Worm (Caenorhabditis elegans): ENCODE results near the gene lips-2.

DNA sequence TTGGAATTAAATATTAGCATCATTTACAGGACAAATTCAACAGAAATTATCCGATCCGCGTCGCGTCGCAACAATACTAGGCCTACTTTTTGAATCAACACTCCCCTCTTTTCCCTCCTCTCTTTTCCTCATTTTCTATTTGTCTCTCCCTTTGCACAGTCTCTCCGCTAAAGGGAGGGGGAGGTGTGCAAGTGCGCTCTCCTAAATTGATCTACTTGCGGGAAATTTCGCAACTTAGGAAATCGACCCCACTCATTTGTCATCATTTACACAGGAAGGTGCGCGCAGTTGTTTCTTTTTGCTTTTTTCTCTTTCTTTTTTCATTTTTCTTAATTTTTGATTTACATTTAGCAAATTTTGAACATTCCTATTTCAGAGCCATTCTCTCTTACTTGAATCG lies 2.7 kb upstream of the lips-2 start, which contains the start of gene C04B4.2:
- TF ChIP-seq T20F7.1 (GFP tag; optimal IDR thresholded peaks at IDR 0.05) (no peak), lin-39 (tag; optimal IDR thresholded peaks at IDR 0.05) (no peak), lin-13 (GFP tag; optimal IDR thresholded peaks at IDR 0.05) (no peak), mdt-29 (GFP tag; IDR thresholded peaks at IDR 0.05) (no peak), egl-27 (tag; optimal IDR thresholded peaks at IDR 0.05) (no peak), hlh-30 (tag; optimal IDR thresholded peaks at IDR 0.05; ENCODE audit: insufficient read depth) (no peak), pha-4 (GFP tag; IDR thresholded peaks at IDR 0.05) (no peak), pha-4 (tag; optimal IDR thresholded peaks at IDR 0.05) (no peak), php-3 (GFP tag; IDR thresholded peaks at IDR 0.05) (no peak)
